Fruit fly (Drosophila melanogaster) whole organism, embryonic: ENCODE data around the gene Atg14.
A peak's percentile ranks its signal among the peaks of the same experiment; 100 is the strongest.

Experiments
- Abd-B ChIP-seq: fragments of 200-800 bp; sonication (Bioruptor generic); optimal IDR thresholded peaks from 2 replicates; lab custom pipeline; 2018; ENCODE audit warnings: missing biosample characterization, mild to moderate bottlenecking, missing genetic modification characterization, moderate library complexity
- Adf1 ChIP-seq: fragments of 200-800 bp; sonication (Bioruptor generic); IDR thresholded peaks from 2 replicates; pipeline ENCODE4 v1.3.6; 2022; ENCODE audit warnings: missing biosample characterization, missing genetic modification characterization
- Atf6 ChIP-seq: fragments of 200-800 bp; sonication (Bioruptor generic); IDR thresholded peaks from 2 replicates; pipeline ENCODE4 v1.3.6; 2022; ENCODE audit warnings: missing biosample characterization, missing genetic modification characterization
- B-H1 ChIP-seq: fragments of 200-800 bp; sonication (Bioruptor generic); IDR thresholded peaks from 3 replicates; pipeline ENCODE4 v1.3.6; 2022; ENCODE audit warnings: missing biosample characterization, missing genetic modification characterization
- Bdp1 ChIP-seq: fragments of 200-800 bp; sonication (Bioruptor generic); optimal IDR thresholded peaks from 3 replicates; lab custom pipeline; 2016; ENCODE audit warnings: missing biosample characterization, missing genetic modification characterization
- CG10431 ChIP-seq: fragments of 200-800 bp; sonication (Bioruptor generic); optimal IDR thresholded peaks from 3 replicates; lab custom pipeline; 2018; ENCODE audit warnings: missing biosample characterization, mild to moderate bottlenecking, missing genetic modification characterization
- CG12769 ChIP-seq: fragments of 200-800 bp; sonication (Bioruptor generic); optimal IDR thresholded peaks from 2 replicates; lab custom pipeline; 2019; ENCODE audit warnings: missing biosample characterization, mild to moderate bottlenecking, missing genetic modification characterization, moderate library complexity
- CG13624 ChIP-seq: fragments of 200-800 bp; sonication (Bioruptor generic); optimal IDR thresholded peaks from 2 replicates; lab custom pipeline; 2016; ENCODE audit warnings: missing biosample characterization, missing genetic modification characterization
- CG13775 ChIP-seq: fragments of 200-800 bp; sonication (Bioruptor generic); optimal IDR thresholded peaks from 3 replicates; lab custom pipeline; 2017; ENCODE audit warnings: missing biosample characterization, mild to moderate bottlenecking, missing genetic modification characterization
- CG17385 ChIP-seq: fragments of 200-800 bp; sonication (Bioruptor generic); optimal IDR thresholded peaks from 3 replicates; lab custom pipeline; 2018; ENCODE audit warnings: missing biosample characterization, mild to moderate bottlenecking, missing genetic modification characterization
- CG1792 ChIP-seq: fragments of 200-800 bp; sonication (Bioruptor generic); optimal IDR thresholded peaks from 2 replicates; lab custom pipeline; 2016; ENCODE audit warnings: missing biosample characterization, missing genetic modification characterization
- CG3163 ChIP-seq: fragments of 200-800 bp; sonication (Bioruptor generic); optimal IDR thresholded peaks from 3 replicates; lab custom pipeline; 2016; ENCODE audit warnings: missing biosample characterization, missing genetic modification characterization
- CG3847 ChIP-seq: fragments of 200-800 bp; sonication (Bioruptor generic); IDR thresholded peaks from 2 replicates; pipeline ENCODE4 v1.3.6; 2022; ENCODE audit warnings: missing biosample characterization, missing genetic modification characterization
- CG6175 ChIP-seq: fragments of 200-800 bp; sonication (Bioruptor generic); IDR thresholded peaks from 3 replicates; pipeline ENCODE4 v1.3.6; 2022; ENCODE audit warnings: missing biosample characterization, missing genetic modification characterization
- CG6272 ChIP-seq: fragments of 200-800 bp; sonication (Bioruptor generic); IDR thresholded peaks from 2 replicates; pipeline ENCODE4 v1.3.6; 2022; ENCODE audit warnings: missing biosample characterization, missing genetic modification characterization
- CG6765 ChIP-seq: fragments of 200-800 bp; sonication (Bioruptor generic); optimal IDR thresholded peaks from 3 replicates; lab custom pipeline; 2017; ENCODE audit warnings: missing biosample characterization, mild to moderate bottlenecking, missing genetic modification characterization
- CG6854 ChIP-seq: fragments of 200-800 bp; sonication (Bioruptor generic); optimal IDR thresholded peaks from 3 replicates; lab custom pipeline; 2017; ENCODE audit warnings: missing biosample characterization, mild to moderate bottlenecking, missing genetic modification characterization
- CG7745 ChIP-seq: fragments of 200-800 bp; sonication (Bioruptor generic); optimal IDR thresholded peaks from 2 replicates; lab custom pipeline; 2018; ENCODE audit warnings: missing biosample characterization, mild to moderate bottlenecking, missing genetic modification characterization, moderate library complexity
- CG7786 ChIP-seq: fragments of 200-800 bp; sonication (Bioruptor generic); optimal IDR thresholded peaks from 2 replicates; lab custom pipeline; 2016; ENCODE audit warnings: missing biosample characterization, missing genetic modification characterization
- Deaf1 ChIP-seq: fragments of 200-800 bp; optimal IDR thresholded peaks from 3 replicates; lab custom pipeline; 2019; ENCODE audit warnings: missing biosample characterization, mild to moderate bottlenecking, missing genetic modification characterization, moderate library complexity
- Fer2 ChIP-seq: fragments of 200-800 bp; sonication (Bioruptor generic); optimal IDR thresholded peaks from 2 replicates; lab custom pipeline; 2018; ENCODE audit warnings: missing biosample characterization, mild to moderate bottlenecking, missing genetic modification characterization, moderate library complexity
- HmgD ChIP-seq: fragments of 200-800 bp; sonication (Bioruptor generic); optimal IDR thresholded peaks from 3 replicates; lab custom pipeline; 2016; ENCODE audit warnings: missing biosample characterization, missing genetic modification characterization
- Hmr ChIP-seq: fragments of 200-800 bp; sonication (Bioruptor generic); optimal IDR thresholded peaks from 3 replicates; lab custom pipeline; 2017; ENCODE audit warnings: mild to moderate bottlenecking, missing biosample characterization, missing genetic modification reagents, missing genetic modification characterization
- MTF-1 ChIP-seq: fragments of 200-800 bp; sonication (Bioruptor generic); optimal IDR thresholded peaks from 2 replicates; lab custom pipeline; 2018; ENCODE audit warnings: missing biosample characterization, mild to moderate bottlenecking, missing genetic modification characterization, borderline replicate concordance
- Mad ChIP-seq: fragments of 200-800 bp; sonication (Bioruptor generic); optimal IDR thresholded peaks from 2 replicates; lab custom pipeline; 2016; ENCODE audit warnings: missing biosample characterization, missing genetic modification characterization
- Med ChIP-seq: fragments of 200-800 bp; sonication (Bioruptor generic); peaks from one replicate; lab custom pipeline; 2016; ENCODE audit warnings: missing biosample characterization, missing genetic modification characterization, mild to moderate bottlenecking, inconsistent platforms, moderate library complexity
- Opbp ChIP-seq: fragments of 200-800 bp; sonication (Bioruptor generic); IDR thresholded peaks from 3 replicates; pipeline ENCODE4 v1.3.6; 2022; ENCODE audit warnings: missing biosample characterization, missing genetic modification characterization; ENCODE audit not compliant: partially characterized antibody
- Ravus ChIP-seq: fragments of 200-800 bp; sonication (Bioruptor generic); IDR thresholded peaks from 2 replicates; pipeline ENCODE4 v1.3.6; 2022; ENCODE audit warnings: missing biosample characterization, missing genetic modification characterization
- Rx ChIP-seq: fragments of 200-800 bp; sonication (Bioruptor generic); IDR thresholded peaks from 2 replicates; pipeline ENCODE4 v1.3.6; 2022; ENCODE audit warnings: missing biosample characterization, missing genetic modification characterization
- TFAM ChIP-seq: fragments of 200-800 bp; sonication (Bioruptor generic); optimal IDR thresholded peaks from 2 replicates; lab custom pipeline; 2017; ENCODE audit warnings: missing biosample characterization, missing genetic modification characterization, inconsistent platforms
- YL-1 ChIP-seq: fragments of 200-800 bp; sonication (Bioruptor generic); optimal IDR thresholded peaks from 3 replicates; lab custom pipeline; 2017; ENCODE audit warnings: missing biosample characterization, mild to moderate bottlenecking, missing genetic modification characterization
- abd-A ChIP-seq: fragments of 200-800 bp; sonication (Bioruptor generic); optimal IDR thresholded peaks from 3 replicates; lab custom pipeline; 2019; ENCODE audit warnings: missing biosample characterization, mild to moderate bottlenecking, missing genetic modification characterization, moderate library complexity
- br ChIP-seq: fragments of >200 bp; optimal IDR thresholded peaks from 2 replicates; lab custom pipeline; 2017
- chinmo ChIP-seq: fragments of 200-800 bp; sonication (Bioruptor generic); IDR thresholded peaks from 4 replicates; pipeline ENCODE4 v1.3.6; 2022; ENCODE audit warnings: missing biosample characterization, missing genetic modification characterization; ENCODE audit not compliant: partially characterized antibody
- dati ChIP-seq: fragments of 200-800 bp; sonication (Bioruptor generic); IDR thresholded peaks from 2 replicates; pipeline ENCODE4 v1.3.6; 2022; ENCODE audit warnings: missing biosample characterization, missing genetic modification characterization
- dmrt99B ChIP-seq: fragments of 200-800 bp; sonication (Bioruptor generic); optimal IDR thresholded peaks from 2 replicates; lab custom pipeline; 2018; ENCODE audit warnings: missing biosample characterization, mild to moderate bottlenecking, missing genetic modification characterization, moderate library complexity
- fd96Cb ChIP-seq: fragments of 200-800 bp; sonication (Bioruptor generic); optimal IDR thresholded peaks from 2 replicates; lab custom pipeline; 2018; ENCODE audit warnings: missing biosample characterization, mild to moderate bottlenecking, missing genetic modification characterization, moderate library complexity
- fru ChIP-seq: fragments of >200 bp; optimal IDR thresholded peaks from 2 replicates; lab custom pipeline; 2017
- fu2 ChIP-seq: fragments of 200-800 bp; sonication (Bioruptor generic); optimal IDR thresholded peaks from 2 replicates; lab custom pipeline; 2016; ENCODE audit warnings: missing biosample characterization, missing genetic modification characterization
- jigr1 ChIP-seq: fragments of 200-800 bp; sonication (Bioruptor generic); IDR thresholded peaks from 3 replicates; pipeline ENCODE4 v1.3.6; 2022; ENCODE audit warnings: missing biosample characterization, missing genetic modification characterization
- luna ChIP-seq: fragments of 200-800 bp; sonication (Bioruptor generic); optimal IDR thresholded peaks from 2 replicates; lab custom pipeline; 2016; ENCODE audit warnings: missing biosample characterization, missing genetic modification characterization
- mld ChIP-seq: fragments of 200-800 bp; sonication (Bioruptor generic); IDR thresholded peaks from 3 replicates; pipeline ENCODE4 v1.3.6; 2022; ENCODE audit warnings: missing biosample characterization, missing genetic modification characterization; ENCODE audit not compliant: partially characterized antibody
- phol ChIP-seq: fragments of 200-800 bp; sonication (Bioruptor generic); optimal IDR thresholded peaks from 3 replicates; lab custom pipeline; 2018; ENCODE audit warnings: missing biosample characterization, mild to moderate bottlenecking, missing genetic modification characterization, moderate library complexity
- pnt ChIP-seq: fragments of 200-800 bp; sonication (Bioruptor generic); optimal IDR thresholded peaks from 3 replicates; lab custom pipeline; 2016; ENCODE audit warnings: missing biosample characterization, missing genetic modification characterization
- pros ChIP-seq: fragments of 200-800 bp; sonication (Bioruptor generic); optimal IDR thresholded peaks from 3 replicates; lab custom pipeline; 2019; ENCODE audit warnings: missing biosample characterization, mild to moderate bottlenecking, missing genetic modification characterization, moderate library complexity
- sd ChIP-seq: fragments of 200-800 bp; sonication (Bioruptor generic); optimal IDR thresholded peaks from 3 replicates; lab custom pipeline; 2018; ENCODE audit warnings: missing biosample characterization, mild to moderate bottlenecking, missing genetic modification characterization, moderate library complexity
- sens ChIP-seq: fragments of 200-800 bp; sonication (Bioruptor generic); peaks from one replicate; lab custom pipeline; 2016; ENCODE audit warnings: missing biosample characterization, missing genetic modification characterization
- slbo ChIP-seq: fragments of 200-800 bp; sonication (Bioruptor generic); IDR thresholded peaks from 2 replicates; pipeline ENCODE4 v1.3.6; 2022; ENCODE audit warnings: missing biosample characterization, missing genetic modification characterization
- sug ChIP-seq: fragments of 200-800 bp; optimal IDR thresholded peaks from 2 replicates; lab custom pipeline; 2019; ENCODE audit warnings: missing biosample characterization, mild to moderate bottlenecking, missing genetic modification characterization, moderate library complexity
- usp ChIP-seq: fragments of >200 bp; optimal IDR thresholded peaks from 2 replicates; lab custom pipeline; 2017; ENCODE audit warnings: missing biosample characterization, missing genetic modification characterization
- wor ChIP-seq: fragments of 200-800 bp; sonication (Bioruptor generic); IDR thresholded peaks from 2 replicates; pipeline ENCODE4 v1.3.6; 2022; ENCODE audit warnings: missing biosample characterization, missing genetic modification characterization

Atg14 gene

dm6 chr3R:29112398-29113150, 3.6 kb upstream of the Atg14 start, which contains the start of the genes alpha-Man-Ib and Pdhb (continued):
- peak; percentile 92 for TF ChIP-seq sd
- no peak for TF ChIP-seq CG6854 (GFP tag; lab: Kevin White, UChicago)
- no peak for TF ChIP-seq CG12769
- TF ChIP-seq Bdp1 (GFP tag; lab: Kevin White, UChicago): no peak
- TF ChIP-seq slbo: peak; percentile 94
- no peak for TF ChIP-seq fru
- TF ChIP-seq dati (GFP tag; lab: Robert Waterston, UW): no peak
- no peak for TF ChIP-seq abd-A
- TF ChIP-seq Mad (GFP tag; lab: Kevin White, UChicago): peak; percentile 44
- peak; percentile 61 for TF ChIP-seq B-H1 (GFP tag; lab: Robert Waterston, UW)
- peak; percentile 50 for TF ChIP-seq Adf1 (GFP tag; lab: Robert Waterston, UW)
- peak; percentile 94 for TF ChIP-seq Abd-B (GFP tag; lab: Kevin White, UChicago)
- no peak for TF ChIP-seq CG1792
- peak; percentile 95 for TF ChIP-seq sens (GFP tag; lab: Kevin White, UChicago)
- TF ChIP-seq Ravus: no peak
- no peak for TF ChIP-seq CG7745
- peak; percentile 48 for TF ChIP-seq MTF-1 (GFP tag; lab: Kevin White, UChicago)
- TF ChIP-seq luna (GFP tag; lab: Kevin White, UChicago): no peak
- TF ChIP-seq Hmr (GFP tag; lab: Kevin White, UChicago): peak; percentile 80
- TF ChIP-seq jigr1 (GFP tag; lab: Robert Waterston, UW): peak; percentile 57; the same call in 1 of the 3 replicates
- TF ChIP-seq dmrt99B (tag; lab: Kevin White, UChicago): no peak
- TF ChIP-seq CG17385 (GFP tag; lab: Kevin White, UChicago): peak; percentile 64
- TF ChIP-seq HmgD (GFP tag; lab: Kevin White, UChicago): peak; percentile 49
- TF ChIP-seq TFAM (GFP tag; lab: Kevin White, UChicago): no peak
- no peak for TF ChIP-seq CG10431
- peak; percentile 44 for TF ChIP-seq Rx (GFP tag; lab: Robert Waterston, UW)
- TF ChIP-seq chinmo (GFP tag; lab: Robert Waterston, UW): 0 out of 4 replicates have a peak, but pooled peaks have one; percentile 38
- no peak for TF ChIP-seq mld (GFP tag; lab: Robert Waterston, UW)
- no peak for TF ChIP-seq pros
- peak; percentile 74 for TF ChIP-seq sug
- no peak for TF ChIP-seq CG7786
- TF ChIP-seq CG6765 (GFP tag; lab: Kevin White, UChicago): peak; percentile 24
- TF ChIP-seq usp: no peak
- peak; percentile 67 for TF ChIP-seq YL-1 (GFP tag; lab: Kevin White, UChicago)
- TF ChIP-seq CG3847 (GFP tag; lab: Robert Waterston, UW): peak; percentile 93
- TF ChIP-seq Med (GFP tag; lab: Kevin White, UChicago): peak; percentile 90
- peak; percentile 93 for TF ChIP-seq phol (tag; lab: Kevin White, UChicago)
- TF ChIP-seq Fer2: peak; percentile 66
- peak; percentile 57; the same call in 1 of the 2 replicates for TF ChIP-seq Atf6 (GFP tag; lab: Robert Waterston, UW)
- TF ChIP-seq CG3163 (GFP tag; lab: Kevin White, UChicago): no peak
- peak; percentile 70 for TF ChIP-seq fd96Cb (tag; lab: Kevin White, UChicago)
- no peak for TF ChIP-seq Opbp (GFP tag; lab: Robert Waterston, UW)
- peak; percentile 32 for TF ChIP-seq CG13624
- no peak for TF ChIP-seq br (lab: Kevin White, UChicago)
- no peak for TF ChIP-seq wor (GFP tag; lab: Robert Waterston, UW)
- TF ChIP-seq CG13775 (GFP tag; lab: Kevin White, UChicago): peak; percentile 89
- peak; percentile 67; the same call in 1 of the 3 replicates for TF ChIP-seq CG6175
- TF ChIP-seq Deaf1 (tag; lab: Kevin White, UChicago): no peak
- TF ChIP-seq pnt (GFP tag; lab: Kevin White, UChicago): peak; percentile 45
- TF ChIP-seq CG6272 (GFP tag; lab: Robert Waterston, UW): peak; percentile 78
- TF ChIP-seq fu2 (GFP tag; lab: Kevin White, UChicago): peak; percentile 15
